Fruit fly (Drosophila melanogaster) whole organism, embryonic: ENCODE measurements around the gene woc.
A peak's percentile ranks its signal among the peaks of the same experiment; 100 is the strongest.

Experiments used
- B-H2 ChIP-seq: fragments of 200-800 bp; sonication (Bioruptor generic); optimal IDR thresholded peaks from 2 replicates; lab custom pipeline; 2018; ENCODE audit warnings: missing biosample characterization, mild to moderate bottlenecking, missing genetic modification characterization
- CG10321 ChIP-seq: fragments of 200-800 bp; sonication (Bioruptor generic); IDR thresholded peaks from 2 replicates; pipeline ENCODE4 v1.3.6; 2022; ENCODE audit warnings: missing biosample characterization, missing genetic modification characterization
- CG12391 ChIP-seq: fragments of 200-800 bp; sonication (Bioruptor generic); optimal IDR thresholded peaks from 3 replicates; lab custom pipeline; 2018; ENCODE audit warnings: missing biosample characterization, mild to moderate bottlenecking, missing genetic modification characterization, moderate library complexity
- CG12659 ChIP-seq: fragments of 200-800 bp; sonication (Bioruptor generic); optimal IDR thresholded peaks from 3 replicates; lab custom pipeline; 2017; ENCODE audit warnings: mild to moderate bottlenecking, missing biosample characterization, missing genetic modification reagents, missing genetic modification characterization
- CG13775 ChIP-seq: fragments of 200-800 bp; sonication (Bioruptor generic); optimal IDR thresholded peaks from 3 replicates; lab custom pipeline; 2017; ENCODE audit warnings: missing biosample characterization, mild to moderate bottlenecking, missing genetic modification characterization
- CG1602 ChIP-seq: fragments of 200-800 bp; sonication (Bioruptor generic); optimal IDR thresholded peaks from 3 replicates; lab custom pipeline; 2016; ENCODE audit warnings: missing biosample characterization, missing genetic modification characterization
- CG17328 ChIP-seq: fragments of 200-800 bp; sonication (Bioruptor generic); IDR thresholded peaks from 2 replicates; pipeline ENCODE4 v1.3.6; 2022; ENCODE audit warnings: missing biosample characterization, missing genetic modification characterization
- CG17568 ChIP-seq: fragments of 200-800 bp; sonication (Bioruptor generic); optimal IDR thresholded peaks from 2 replicates; lab custom pipeline; 2018; ENCODE audit warnings: missing biosample characterization, mild to moderate bottlenecking, missing genetic modification characterization, moderate library complexity
- CG17802 ChIP-seq: fragments of 200-800 bp; sonication (Bioruptor generic); optimal IDR thresholded peaks from 2 replicates; lab custom pipeline; 2018; ENCODE audit warnings: missing biosample characterization, mild to moderate bottlenecking, missing genetic modification characterization, moderate library complexity
- CG18476 ChIP-seq: fragments of 200-800 bp; sonication (Bioruptor generic); optimal IDR thresholded peaks from 2 replicates; lab custom pipeline; 2016; ENCODE audit warnings: missing biosample characterization, mild to moderate bottlenecking, missing genetic modification characterization
- CG2678 ChIP-seq: fragments of 200-800 bp; sonication (Bioruptor generic); optimal IDR thresholded peaks from 3 replicates; lab custom pipeline; 2019; ENCODE audit warnings: missing biosample characterization, mild to moderate bottlenecking, missing genetic modification characterization, moderate library complexity
- CG3163 ChIP-seq: fragments of 200-800 bp; sonication (Bioruptor generic); optimal IDR thresholded peaks from 3 replicates; lab custom pipeline; 2016; ENCODE audit warnings: missing biosample characterization, missing genetic modification characterization
- CG4360 ChIP-seq: fragments of 200-800 bp; sonication (Bioruptor generic); IDR thresholded peaks from 2 replicates; pipeline ENCODE4 v1.3.6; 2022; ENCODE audit warnings: missing biosample characterization, missing genetic modification characterization
- CG4424 ChIP-seq: fragments of 200-800 bp; sonication (Bioruptor generic); optimal IDR thresholded peaks from 3 replicates; lab custom pipeline; 2016; ENCODE audit warnings: missing biosample characterization, missing genetic modification characterization
- CG6689 ChIP-seq: fragments of 200-800 bp; sonication (Bioruptor generic); IDR thresholded peaks from 2 replicates; pipeline ENCODE4 v1.3.6; 2022; ENCODE audit warnings: missing biosample characterization, missing genetic modification characterization
- CG7372 ChIP-seq: fragments of 200-800 bp; sonication (Bioruptor generic); IDR thresholded peaks from 2 replicates; pipeline ENCODE4 v1.3.6; 2022; ENCODE audit warnings: missing biosample characterization, missing genetic modification characterization
- CG7839 ChIP-seq: fragments of 200-800 bp; sonication (Bioruptor generic); optimal IDR thresholded peaks from 3 replicates; lab custom pipeline; 2018; ENCODE audit warnings: missing biosample characterization, mild to moderate bottlenecking, missing genetic modification characterization, moderate library complexity
- CG8478 ChIP-seq: fragments of >200 bp; optimal IDR thresholded peaks from 2 replicates; lab custom pipeline; 2018
- CG9797 ChIP-seq: fragments of 200-800 bp; sonication (Bioruptor generic); optimal IDR thresholded peaks from 3 replicates; lab custom pipeline; 2018; ENCODE audit warnings: missing biosample characterization, mild to moderate bottlenecking, missing genetic modification characterization
- CTCF ChIP-seq: fragments of 200-800 bp; sonication (Bioruptor generic); optimal IDR thresholded peaks from 2 replicates; lab custom pipeline; 2017; ENCODE audit warnings: missing biosample characterization, mild to moderate bottlenecking, missing genetic modification characterization, moderate library complexity
- Dbx ChIP-seq: fragments of 200-800 bp; sonication (Bioruptor generic); IDR thresholded peaks from 3 replicates; pipeline ENCODE4 v1.3.6; 2022; ENCODE audit warnings: missing biosample characterization, missing genetic modification characterization
- Dek ChIP-seq: fragments of 200-800 bp; sonication (Bioruptor generic); optimal IDR thresholded peaks from 3 replicates; lab custom pipeline; 2019; ENCODE audit warnings: missing biosample characterization, mild to moderate bottlenecking, missing genetic modification characterization, moderate library complexity
- Dp ChIP-seq: fragments of 200-800 bp; sonication (Bioruptor generic); optimal IDR thresholded peaks from 2 replicates; lab custom pipeline; 2018; ENCODE audit warnings: missing biosample characterization, mild to moderate bottlenecking, missing genetic modification characterization, moderate library complexity
- H2.0 ChIP-seq: fragments of 200-800 bp; sonication (Bioruptor generic); IDR thresholded peaks from 2 replicates; pipeline ENCODE4 v1.3.6; 2022; ENCODE audit warnings: missing biosample characterization, missing genetic modification characterization
- Hmr ChIP-seq: fragments of 200-800 bp; sonication (Bioruptor generic); optimal IDR thresholded peaks from 3 replicates; lab custom pipeline; 2017; ENCODE audit warnings: mild to moderate bottlenecking, missing biosample characterization, missing genetic modification reagents, missing genetic modification characterization
- MESR4 ChIP-seq: fragments of 200-800 bp; sonication (Bioruptor generic); optimal IDR thresholded peaks from 2 replicates; lab custom pipeline; 2018; ENCODE audit warnings: missing biosample characterization, mild to moderate bottlenecking, missing genetic modification characterization, moderate library complexity
- NfI ChIP-seq: fragments of 200-800 bp; sonication (Bioruptor generic); optimal IDR thresholded peaks from 3 replicates; lab custom pipeline; 2018; ENCODE audit warnings: missing biosample characterization, mild to moderate bottlenecking, missing genetic modification characterization, moderate library complexity
- Opbp ChIP-seq: fragments of 200-800 bp; sonication (Bioruptor generic); IDR thresholded peaks from 3 replicates; pipeline ENCODE4 v1.3.6; 2022; ENCODE audit warnings: missing biosample characterization, missing genetic modification characterization; ENCODE audit not compliant: partially characterized antibody
- Poxn ChIP-seq: fragments of 200-800 bp; sonication (Bioruptor generic); IDR thresholded peaks from 2 replicates; pipeline ENCODE4 v1.3.6; 2022; ENCODE audit warnings: missing biosample characterization, missing genetic modification characterization
- Rfx ChIP-seq: fragments of 200-800 bp; sonication (Bioruptor generic); IDR thresholded peaks from 2 replicates; pipeline ENCODE4 v1.3.6; 2022; ENCODE audit warnings: missing biosample characterization, missing genetic modification characterization
- Scr ChIP-seq: fragments of 200-800 bp; sonication (Bioruptor generic); IDR thresholded peaks from 2 replicates; pipeline ENCODE4 v1.3.6; 2022; ENCODE audit warnings: missing biosample characterization, missing genetic modification characterization; ENCODE audit not compliant: partially characterized antibody
- Vsx1 ChIP-seq: fragments of 200-800 bp; sonication (Bioruptor generic); optimal IDR thresholded peaks from 2 replicates; lab custom pipeline; 2017; ENCODE audit warnings: missing biosample characterization, mild to moderate bottlenecking, missing genetic modification characterization, missing genetic modification reagents
- abd-A ChIP-seq: fragments of 200-800 bp; sonication (Bioruptor generic); optimal IDR thresholded peaks from 3 replicates; lab custom pipeline; 2019; ENCODE audit warnings: missing biosample characterization, mild to moderate bottlenecking, missing genetic modification characterization, moderate library complexity
- az2 ChIP-seq: fragments of 200-800 bp; sonication (Bioruptor generic); optimal IDR thresholded peaks from 3 replicates; lab custom pipeline; 2016; ENCODE audit warnings: missing biosample characterization, missing genetic modification characterization
- bcd ChIP-seq: fragments of 200-800 bp; sonication (Bioruptor generic); optimal IDR thresholded peaks from 2 replicates; lab custom pipeline; 2017; ENCODE audit warnings: missing biosample characterization, mild to moderate bottlenecking, missing genetic modification characterization
- br ChIP-seq: fragments of >200 bp; optimal IDR thresholded peaks from 2 replicates; lab custom pipeline; 2017
- chinmo ChIP-seq: fragments of 200-800 bp; sonication (Bioruptor generic); IDR thresholded peaks from 4 replicates; pipeline ENCODE4 v1.3.6; 2022; ENCODE audit warnings: missing biosample characterization, missing genetic modification characterization; ENCODE audit not compliant: partially characterized antibody
- crol ChIP-seq: fragments of 200-800 bp; sonication (Bioruptor generic); IDR thresholded peaks from 2 replicates; pipeline ENCODE4 v1.3.6; 2022; ENCODE audit warnings: missing biosample characterization, missing genetic modification characterization
- cwo ChIP-seq: fragments of 200-800 bp; sonication (Bioruptor generic); optimal IDR thresholded peaks from 3 replicates; lab custom pipeline; 2017; ENCODE audit warnings: missing biosample characterization, missing genetic modification characterization, mild to moderate bottlenecking, moderate library complexity, missing genetic modification reagents
- dpn ChIP-seq, 2 experiments: fragments of 200-800 bp; sonication (Bioruptor generic); optimal IDR thresholded peaks; 3 replicates each; lab custom pipeline; 2016; ENCODE audit warnings: missing biosample characterization in 2 of 2, missing genetic modification characterization in 2 of 2
- nau ChIP-seq: fragments of 200-800 bp; sonication (Bioruptor generic); optimal IDR thresholded peaks from 3 replicates; lab custom pipeline; 2017; ENCODE audit warnings: missing biosample characterization, mild to moderate bottlenecking, missing genetic modification characterization, missing genetic modification reagents
- pnt ChIP-seq: fragments of 200-800 bp; sonication (Bioruptor generic); optimal IDR thresholded peaks from 3 replicates; lab custom pipeline; 2016; ENCODE audit warnings: missing biosample characterization, missing genetic modification characterization
- pzg ChIP-seq: fragments of 200-800 bp; sonication (Bioruptor generic); optimal IDR thresholded peaks from 3 replicates; lab custom pipeline; 2018; ENCODE audit warnings: missing biosample characterization, mild to moderate bottlenecking, missing genetic modification characterization, moderate library complexity
- scrt ChIP-seq: fragments of 200-800 bp; sonication (Bioruptor generic); optimal IDR thresholded peaks from 2 replicates; lab custom pipeline; 2018; ENCODE audit warnings: missing biosample characterization, mild to moderate bottlenecking, missing genetic modification characterization, moderate library complexity
- seq ChIP-seq: fragments of 200-800 bp; sonication (Bioruptor generic); IDR thresholded peaks from 2 replicates; pipeline ENCODE4 v1.3.6; 2022; ENCODE audit warnings: missing biosample characterization, missing genetic modification characterization
- so ChIP-seq: fragments of 200-800 bp; sonication (Bioruptor generic); IDR thresholded peaks from 3 replicates; pipeline ENCODE4 v1.3.6; 2022; ENCODE audit warnings: missing biosample characterization, missing genetic modification characterization
- sr ChIP-seq: fragments of 200-800 bp; sonication (Bioruptor generic); IDR thresholded peaks from 3 replicates; pipeline ENCODE4 v1.3.6; 2022; ENCODE audit warnings: missing biosample characterization, missing genetic modification characterization
- unc-4 ChIP-seq: fragments of 200-800 bp; sonication (Bioruptor generic); IDR thresholded peaks from 2 replicates; pipeline ENCODE4 v1.3.6; 2022; ENCODE audit warnings: missing biosample characterization, missing genetic modification characterization; ENCODE audit not compliant: partially characterized antibody

Gene woc

dm6 chr3R:27274533-27275447, 10.9 kb upstream of the woc start, which contains the start of gene CG5938 (continued):
- TF ChIP-seq chinmo (GFP tag; lab: Robert Waterston, UW) (peak; percentile 90; the same call in 3 of the 4 replicates), dpn (GFP tag; optimal IDR thresholded peaks at IDR 0.05; lab: Kevin White, UChicago) (peak in 1 of 2 experiments; percentile 42), CG13775 (peak; percentile 58), crol (GFP tag; lab: Robert Waterston, UW) (peak; percentile 73), NfI (GFP tag; lab: Kevin White, UChicago) (peak; percentile 47), CG1602 (GFP tag; lab: Kevin White, UChicago) (peak; percentile 18), CTCF (peak; percentile 69), pnt (GFP tag; lab: Kevin White, UChicago) (no peak), nau (GFP tag; lab: Kevin White, UChicago) (no peak), CG3163 (no peak), br (lab: Kevin White, UChicago) (no peak), Opbp (GFP tag; lab: Robert Waterston, UW) (no peak), sr (peak; percentile 85), CG17328 (GFP tag; lab: Robert Waterston, UW) (no peak), CG2678 (tag; lab: Kevin White, UChicago) (peak; percentile 46), Dek (tag; lab: Kevin White, UChicago) (peak; percentile 22), Dbx (GFP tag; lab: Robert Waterston, UW) (0 out of 3 replicates have a peak, but pooled peaks have one; percentile 27), CG9797 (GFP tag; lab: Kevin White, UChicago) (peak; percentile 13), Vsx1 (GFP tag; lab: Kevin White, UChicago) (no peak), abd-A (tag; lab: Kevin White, UChicago) (peak; percentile 38), seq (GFP tag; lab: Robert Waterston, UW) (peak; percentile 62), so (0 out of 3 replicates have a peak, but pooled peaks have one; percentile 31), CG6689 (GFP tag; lab: Robert Waterston, UW) (0 out of 2 replicates have a peak, but pooled peaks have one; percentile 39), CG10321 (GFP tag; lab: Robert Waterston, UW) (no peak), Hmr (GFP tag; lab: Kevin White, UChicago) (no peak), scrt (GFP tag; lab: Kevin White, UChicago) (peak; percentile 13), H2.0 (GFP tag; lab: Robert Waterston, UW) (peak; percentile 55), az2 (GFP tag; lab: Kevin White, UChicago) (peak; percentile 15), Poxn (no peak), CG12659 (GFP tag; lab: Kevin White, UChicago) (peak; percentile 35), CG17568 (GFP tag; lab: Kevin White, UChicago) (no peak), CG12391 (tag; lab: Kevin White, UChicago) (peak; percentile 47), cwo (peak; percentile 6), CG18476 (GFP tag; lab: Kevin White, UChicago) (peak; percentile 19), CG7372 (GFP tag; lab: Robert Waterston, UW) (no peak), Rfx (GFP tag; lab: Robert Waterston, UW) (peak; percentile 9; the same call in 1 of the 2 replicates), CG4424 (GFP tag; lab: Kevin White, UChicago) (peak; percentile 38), Scr (peak; percentile 24; the same call in 1 of the 2 replicates), bcd (GFP tag; lab: Kevin White, UChicago) (peak; percentile 7), pzg (GFP tag; lab: Kevin White, UChicago) (peak; percentile 32), CG17802 (tag; lab: Kevin White, UChicago) (peak; percentile 0), CG4360 (GFP tag; lab: Robert Waterston, UW) (peak; percentile 62), CG8478 (lab: Kevin White, UChicago) (peak; percentile 4), MESR4 (peak; percentile 73), CG7839 (tag; lab: Kevin White, UChicago) (peak; percentile 18), unc-4 (GFP tag; lab: Robert Waterston, UW) (peak; percentile 15; the same call in 1 of the 2 replicates), B-H2 (GFP tag; lab: Kevin White, UChicago) (peak; percentile 46), Dp (GFP tag; lab: Kevin White, UChicago) (peak; percentile 66)
